Worm (Caenorhabditis elegans): ENCODE measurements around the gene ZK795.3.

Gene ZK795.3

ce11 chrIV:12549014-12549413 is 10.2 kb upstream of the ZK795.3 start:
- TF ChIP-seq tra-1 (GFP tag; IDR thresholded peaks at IDR 0.05) (no peak), lin-1 (GFP tag; IDR thresholded peaks at IDR 0.05) (no peak), T20F7.1 (GFP tag; optimal IDR thresholded peaks at IDR 0.05) (no peak), nhr-6 (tag; optimal IDR thresholded peaks at IDR 0.05) (no peak), Y105C5A.15 (GFP tag; IDR thresholded peaks at IDR 0.05) (no peak), madf-9 (GFP tag; conservative IDR thresholded peaks at IDR 0.05) (no peak), ceh-82 (tag; optimal IDR thresholded peaks at IDR 0.05) (no peak)

- TF ChIP-seq mdl-1 (tag; optimal IDR thresholded peaks at IDR 0.05): no peak
- no peak for TF ChIP-seq mxl-3 (GFP tag; optimal IDR thresholded peaks at IDR 0.05)
- no peak for TF ChIP-seq ctbp-1 (GFP tag; IDR thresholded peaks at IDR 0.05)
- TF ChIP-seq pha-4 (GFP tag; IDR thresholded peaks at IDR 0.05): no peak
- no peak for TF ChIP-seq pha-4 (tag; optimal IDR thresholded peaks at IDR 0.05)
- no peak for TF ChIP-seq nhr-10 (tag; optimal IDR thresholded peaks at IDR 0.05)
- no peak for TF ChIP-seq unc-39 (tag; optimal IDR thresholded peaks at IDR 0.05)
- no peak for TF ChIP-seq mxl-2 (GFP tag; conservative IDR thresholded peaks at IDR 0.05)
- TF ChIP-seq aly-2 (tag; optimal IDR thresholded peaks at IDR 0.05): no peak
Observed at ce11 chrIV:12551944-12552343, 7.2 kb upstream of the ZK795.3 start.

ce11 chrIV:12560568-12560967 is 1.4 kb downstream of the ZK795.3 start, which contains the start of gene snb-7:
Gene snb-7, plus strand, starts transcription at chrIV:12560868.
- TF ChIP-seq lsy-2 (tag; optimal IDR thresholded peaks at IDR 0.05): no peak
- no peak for TF ChIP-seq lin-15B (tag; optimal IDR thresholded peaks at IDR 0.05)
- TF ChIP-seq ceh-28 (tag; optimal IDR thresholded peaks at IDR 0.05): no peak
- no peak for TF ChIP-seq F49E8.2 (tag; optimal IDR thresholded peaks at IDR 0.05; ENCODE audit: borderline replicate concordance)
- TF ChIP-seq F26F4.8 (GFP tag; conservative IDR thresholded peaks at IDR 0.05): no peak
- no peak for TF ChIP-seq daf-12 (tag; optimal IDR thresholded peaks at IDR 0.05)
- no peak for TF ChIP-seq daf-19 (GFP tag; conservative IDR thresholded peaks at IDR 0.05)
- no peak for TF ChIP-seq mes-2 (tag; optimal IDR thresholded peaks at IDR 0.05; ENCODE audit: poor library complexity, severe bottlenecking)
- no peak for TF ChIP-seq ctbp-1 (GFP tag; IDR thresholded peaks at IDR 0.05)
- TF ChIP-seq nhr-237 (tag; optimal IDR thresholded peaks at IDR 0.05): no peak
- no peak for TF ChIP-seq spr-1 (tag; optimal IDR thresholded peaks at IDR 0.05)
- TF ChIP-seq mxl-2 (GFP tag; conservative IDR thresholded peaks at IDR 0.05): no peak
- TF ChIP-seq gei-8 (GFP tag; optimal IDR thresholded peaks at IDR 0.05): no peak
- no peak for TF ChIP-seq dpl-1 (GFP tag; optimal IDR thresholded peaks at IDR 0.05)

ce11 chrIV:12565933-12566540 is 6.9 kb downstream of the ZK795.3 start, which contains the start of gene eak-7:
Gene eak-7, minus strand, starts transcription at chrIV:12565983.
- no peak for TF ChIP-seq tra-1 (GFP tag; IDR thresholded peaks at IDR 0.05)
- peak; percentile 19 for TF ChIP-seq hlh-30 (tag; optimal IDR thresholded peaks at IDR 0.05; ENCODE audit: insufficient read depth)

- TF ChIP-seq unc-130 (GFP tag; optimal IDR thresholded peaks at IDR 0.05) (peak; percentile 65), hmg-1.1 (GFP tag; IDR thresholded peaks at IDR 0.05) (peak; percentile 34; the same call in 1 of the 2 replicates), arid-1 (GFP tag; conservative IDR thresholded peaks at IDR 0.05) (no peak), mdl-1 (tag; optimal IDR thresholded peaks at IDR 0.05) (no peak), aha-1 (tag) (no peak), nhr-77 (tag; optimal IDR thresholded peaks at IDR 0.05) (no peak), pha-4 (GFP tag; IDR thresholded peaks at IDR 0.05) (no peak), pha-4 (tag; optimal IDR thresholded peaks at IDR 0.05) (peak; percentile 19), nhr-10 (tag; optimal IDR thresholded peaks at IDR 0.05) (no peak), snpc-1.2 (GFP tag; IDR thresholded peaks at IDR 0.05) (0 out of 2 replicates have a peak, but pooled peaks have one; percentile 61), daf-16 (GFP tag; optimal IDR thresholded peaks at IDR 0.05) (no peak), daf-16 (tag; optimal IDR thresholded peaks at IDR 0.05) (peak; percentile 87), hlh-30 (tag; optimal IDR thresholded peaks at IDR 0.05; ENCODE audit: insufficient read depth) (peak; percentile 32), F49E8.2 (tag; optimal IDR thresholded peaks at IDR 0.05; ENCODE audit: borderline replicate concordance) (peak; percentile 40), dpl-1 (GFP tag; optimal IDR thresholded peaks at IDR 0.05) (peak; percentile 44), ztf-7 (tag; optimal IDR thresholded peaks at IDR 0.05) (peak; percentile 21), hlh-11 (tag; optimal IDR thresholded peaks at IDR 0.05) (peak; percentile 44), mes-2 (tag; optimal IDR thresholded peaks at IDR 0.05; ENCODE audit: poor library complexity, severe bottlenecking) (peak; percentile 68), lin-1 (GFP tag; IDR thresholded peaks at IDR 0.05) (no peak)
Observed at ce11 chrIV:12567176-12567892, 8.2 kb downstream of the ZK795.3 start, which contains the start of the genes hsb-1 and let-99. Gene hsb-1, minus strand, starts transcription at chrIV:12567226. Gene let-99, plus strand, starts transcription at chrIV:12567842.

All from whole organism, L4 larva.